Worm (Caenorhabditis elegans) whole organism, L1 larva: Measurements from ENCODE around the gene C25F9.11.

Source experiments
- aha-1 ChIP-seq: fragments of 150-350 bp; optimal IDR thresholded peaks from 2 replicates; lab custom pipeline; 2014; ENCODE audit warnings: missing biosample characterization, missing genetic modification characterization
- ama-1 ChIP-seq: fragments of 150-350 bp; optimal IDR thresholded peaks from 2 replicates; lab custom pipeline; 2014
- elt-2 ChIP-seq: sonication (generic microtip); optimal IDR thresholded peaks from 2 replicates; lab custom pipeline; 2016; ENCODE audit warnings: missing genetic modification characterization, mild to moderate bottlenecking, inconsistent platforms, missing compliant biosample characterization, missing genetic modification reagents
- ets-5 ChIP-seq: fragments of 200-800 bp; sonication (Bioruptor generic); IDR thresholded peaks from 2 replicates; pipeline ENCODE4 v1.3.6; 2022; ENCODE audit warnings: missing genetic modification characterization, missing compliant biosample characterization
- fos-1 ChIP-seq: fragments of 150-350 bp; optimal IDR thresholded peaks from 2 replicates; lab custom pipeline; 2014; ENCODE audit warnings: missing biosample characterization, missing genetic modification characterization
- irx-1 ChIP-seq: sonication (generic microtip); optimal IDR thresholded peaks from 2 replicates; lab custom pipeline; 2016; ENCODE audit warnings: missing genetic modification characterization, missing compliant biosample characterization
- lin-39 ChIP-seq: fragments of 150-350 bp; optimal IDR thresholded peaks from 2 replicates; lab custom pipeline; 2014; ENCODE audit warnings: missing biosample characterization, missing genetic modification reagents, missing genetic modification characterization
- nhr-11 ChIP-seq: fragments of 150-350 bp; optimal IDR thresholded peaks from 2 replicates; lab custom pipeline; 2014; ENCODE audit warnings: missing biosample characterization, missing genetic modification characterization
- nhr-12 ChIP-seq: sonication (generic microtip); optimal IDR thresholded peaks from 2 replicates; lab custom pipeline; 2017; ENCODE audit warnings: missing biosample characterization, missing genetic modification characterization
- nhr-19 ChIP-seq: fragments of 200-800 bp; sonication (Bioruptor generic); conservative IDR thresholded peaks from 2 replicates; pipeline ENCODE4 v1.3.6; 2022; ENCODE audit warnings: missing genetic modification characterization, missing compliant biosample characterization
- nhr-237 ChIP-seq: fragments of 150-350 bp; optimal IDR thresholded peaks from 2 replicates; lab custom pipeline; 2014; ENCODE audit warnings: missing biosample characterization, missing genetic modification characterization
- nhr-76 ChIP-seq: sonication (generic microtip); optimal IDR thresholded peaks from 2 replicates; lab custom pipeline; 2017; ENCODE audit warnings: missing biosample characterization, missing genetic modification characterization
- tbx-2 ChIP-seq: sonication (generic microtip); optimal IDR thresholded peaks from 2 replicates; lab custom pipeline; 2016; ENCODE audit warnings: missing genetic modification characterization, missing compliant biosample characterization

- TF ChIP-seq irx-1 (tag; lab: Kevin White, UChicago) (no peak), nhr-12 (tag; lab: Kevin White, UChicago) (no peak), fos-1 (no peak), lin-39 (tag; lab: Kevin White, UChicago) (no peak), elt-2 (tag; lab: Kevin White, UChicago) (no peak), nhr-11 (no peak), tbx-2 (no peak), aha-1 (tag; lab: Kevin White, UChicago) (no peak), ama-1 (lab: Kevin White, UChicago) (no peak), ets-5 (GFP tag; lab: Robert Waterston, UW) (no peak), nhr-19 (GFP tag; lab: Robert Waterston, UW) (no peak), nhr-76 (tag; lab: Kevin White, UChicago) (no peak), nhr-237 (tag; lab: Kevin White, UChicago) (no peak)
Observed at ce11 chrV:19477852-19478251, 45.0 kb upstream of the C25F9.11 start, which contains the start of gene Y43F8B.9.
